In the genomic region with DNA sequence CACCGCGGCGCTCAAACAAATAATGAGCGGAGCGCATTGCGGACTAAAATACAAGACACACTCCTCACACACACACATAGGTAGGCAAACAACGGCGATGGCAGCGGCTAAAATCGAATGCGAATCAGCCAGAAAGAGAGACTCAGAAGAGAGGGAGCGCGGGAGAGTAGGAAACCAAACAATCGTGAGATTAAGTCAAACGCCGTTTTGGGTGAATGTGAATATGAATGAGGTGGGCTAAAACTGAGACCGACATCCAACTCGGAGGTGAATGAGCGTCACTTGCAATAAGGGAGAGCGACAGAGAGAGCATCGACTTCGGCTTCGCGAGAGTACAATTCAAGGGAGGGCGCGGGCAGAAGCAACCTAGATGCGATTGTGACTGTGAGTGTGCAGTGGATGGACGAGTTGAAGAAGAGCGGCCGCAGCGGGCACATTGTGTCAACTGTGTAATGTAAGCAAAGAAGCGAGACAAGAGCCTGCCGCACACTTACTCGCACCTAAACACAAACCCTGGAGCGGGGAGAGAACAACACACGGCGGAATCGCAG, we compare ENCODE assay signal across 6 fruit fly cellular contexts.
TF ChIP-seq lines count a peak whose summit lies in the region.

No protein-coding gene starts in this region.

- TF ChIP-seq CTCF in whole organism, embryonic (GFP tag; optimal IDR thresholded peaks at IDR 0.05; lab: Kevin White, UChicago): no peak

TF ChIP-seq in whole organism, 6 proteins besides CTCF, POLR2A, EP300 and RAD21:
- no peak for TF ChIP-seq CG8478 (optimal IDR thresholded peaks at IDR 0.05; lab: Kevin White, UChicago)
- peak in 1 of 2 experiments; percentile 76 for TF ChIP-seq EcR (GFP tag; optimal IDR thresholded peaks at IDR 0.05; lab: Kevin White, UChicago)
- peak; percentile 88 for TF ChIP-seq Dll (optimal IDR thresholded peaks at IDR 0.05; lab: Kevin White, UChicago)

TF ChIP-seq in whole organism, adult, 20 proteins besides CTCF, POLR2A, EP300 and RAD21:
- peak; percentile 48 for TF ChIP-seq CG7045 (GFP tag; optimal IDR thresholded peaks at IDR 0.05; lab: Kevin White, UChicago)
- TF ChIP-seq Mnt (GFP tag; optimal IDR thresholded peaks at IDR 0.05; lab: Kevin White, UChicago): peak; percentile 37
- TF ChIP-seq Crg-1 (GFP tag; optimal IDR thresholded peaks at IDR 0.05; lab: Kevin White, UChicago): peak; percentile 69
- TF ChIP-seq toe (GFP tag; optimal IDR thresholded peaks at IDR 0.05; lab: Kevin White, UChicago): no peak
- peak; percentile 36 for TF ChIP-seq bab1 (GFP tag; optimal IDR thresholded peaks at IDR 0.05; lab: Kevin White, UChicago)
- TF ChIP-seq tj (GFP tag; optimal IDR thresholded peaks at IDR 0.05; lab: Kevin White, UChicago): peak; percentile 32
- TF ChIP-seq cic (GFP tag; optimal IDR thresholded peaks at IDR 0.05; lab: Kevin White, UChicago): peak; percentile 83
- TF ChIP-seq CG7101 (tag; optimal IDR thresholded peaks at IDR 0.05; lab: Kevin White, UChicago): peak; percentile 20
- TF ChIP-seq kay (GFP tag; lab: Kevin White, UChicago; ENCODE audit: borderline replicate concordance): no peak
- TF ChIP-seq Hr96 (GFP tag; optimal IDR thresholded peaks at IDR 0.05; lab: Kevin White, UChicago): peak; percentile 42
- TF ChIP-seq CG12768 (GFP tag; optimal IDR thresholded peaks at IDR 0.05; lab: Kevin White, UChicago): peak; percentile 67
- peak; percentile 51 for TF ChIP-seq ovo (GFP tag; optimal IDR thresholded peaks at IDR 0.05; lab: Kevin White, UChicago)
- TF ChIP-seq Clk (GFP tag; optimal IDR thresholded peaks at IDR 0.05; lab: Kevin White, UChicago): no peak
- peak; percentile 41 for TF ChIP-seq pad (GFP tag; optimal IDR thresholded peaks at IDR 0.05; lab: Kevin White, UChicago)

TF ChIP-seq in whole organism, embryonic, 481 proteins besides CTCF, POLR2A, EP300 and RAD21 (continues in another document):
- TF ChIP-seq hb (GFP tag; IDR thresholded peaks at IDR 0.05; lab: Robert Waterston, UW; ENCODE audit: partially characterized antibody) (no peak), nom (GFP tag; optimal IDR thresholded peaks at IDR 0.05; lab: Kevin White, UChicago) (peak; percentile 46), Side (GFP tag; optimal IDR thresholded peaks at IDR 0.05; lab: Kevin White, UChicago) (peak; percentile 20), vfl (GFP tag; optimal IDR thresholded peaks at IDR 0.05; lab: Kevin White, UChicago) (no peak), salm (tag; optimal IDR thresholded peaks at IDR 0.05; lab: Kevin White, UChicago) (peak; percentile 33), twi (tag; optimal IDR thresholded peaks at IDR 0.05; lab: Kevin White, UChicago) (no peak), MBD-R2 (GFP tag; IDR thresholded peaks at IDR 0.05; lab: Robert Waterston, UW) (no peak), bab2 (GFP tag; optimal IDR thresholded peaks at IDR 0.05; lab: Kevin White, UChicago) (no peak), CG8765 (GFP tag; IDR thresholded peaks at IDR 0.05; lab: Robert Waterston, UW) (0 out of 2 replicates have a peak, but pooled peaks have one; percentile 11), YL-1 (GFP tag; optimal IDR thresholded peaks at IDR 0.05; lab: Kevin White, UChicago) (no peak), bbx (GFP tag; IDR thresholded peaks at IDR 0.05; lab: Robert Waterston, UW; ENCODE audit: partially characterized antibody) (peak; percentile 29; the same call in 1 of the 2 replicates), Taf1 (GFP tag; IDR thresholded peaks at IDR 0.05; lab: Robert Waterston, UW) (no peak), sug (tag; optimal IDR thresholded peaks at IDR 0.05; lab: Kevin White, UChicago) (peak; percentile 22), Neu2 (GFP tag; optimal IDR thresholded peaks at IDR 0.05; lab: Kevin White, UChicago; ENCODE audit: borderline replicate concordance) (no peak), CG9727 (GFP tag; optimal IDR thresholded peaks at IDR 0.05; lab: Kevin White, UChicago) (no peak), br (optimal IDR thresholded peaks at IDR 0.05; lab: Kevin White, UChicago) (no peak)

TF ChIP-seq in whole organism, prepupa, 60 proteins besides CTCF, POLR2A, EP300 and RAD21 (continues in another document):
- peak; percentile 52 for TF ChIP-seq dsx (GFP tag; optimal IDR thresholded peaks at IDR 0.05; lab: Kevin White, UChicago; ENCODE audit: poor library complexity, severe bottlenecking)
- peak; percentile 43 for TF ChIP-seq CG6276 (GFP tag; optimal IDR thresholded peaks at IDR 0.05; lab: Kevin White, UChicago)
- peak; percentile 23 for TF ChIP-seq CG16779 (tag; optimal IDR thresholded peaks at IDR 0.05; lab: Kevin White, UChicago)
- no peak for TF ChIP-seq fd59A (GFP tag; optimal IDR thresholded peaks at IDR 0.05; lab: Kevin White, UChicago)
- no peak for TF ChIP-seq CG34406 (GFP tag; optimal IDR thresholded peaks at IDR 0.05; lab: Kevin White, UChicago)
- TF ChIP-seq vri (GFP tag; optimal IDR thresholded peaks at IDR 0.05; lab: Kevin White, UChicago): no peak
- TF ChIP-seq CG6854 (GFP tag; optimal IDR thresholded peaks at IDR 0.05; lab: Kevin White, UChicago): peak; percentile 79
- TF ChIP-seq salr (GFP tag; optimal IDR thresholded peaks at IDR 0.05; lab: Kevin White, UChicago): no peak
- TF ChIP-seq Gug (GFP tag; IDR thresholded peaks at IDR 0.05; lab: Robert Waterston, UW): no peak
- TF ChIP-seq CG8632 (GFP tag; optimal IDR thresholded peaks at IDR 0.05; lab: Kevin White, UChicago): no peak
- TF ChIP-seq CG11902 (GFP tag; optimal IDR thresholded peaks at IDR 0.05; lab: Kevin White, UChicago): no peak
- TF ChIP-seq CG3919 (GFP tag; optimal IDR thresholded peaks at IDR 0.05; lab: Kevin White, UChicago): peak; percentile 38
- peak; percentile 39; the same call in 1 of the 3 replicates for TF ChIP-seq eg (GFP tag; IDR thresholded peaks at IDR 0.05; lab: Robert Waterston, UW)
- no peak for TF ChIP-seq Hr39 (GFP tag; optimal IDR thresholded peaks at IDR 0.05; lab: Kevin White, UChicago)
- TF ChIP-seq cyc (GFP tag; optimal IDR thresholded peaks at IDR 0.05; lab: Kevin White, UChicago): no peak
- TF ChIP-seq CG9139 (GFP tag; optimal IDR thresholded peaks at IDR 0.05; lab: Kevin White, UChicago): peak; percentile 57
- no peak for TF ChIP-seq Ets21C (GFP tag; optimal IDR thresholded peaks at IDR 0.05; lab: Kevin White, UChicago)
- TF ChIP-seq fd85E (GFP tag; optimal IDR thresholded peaks at IDR 0.05; lab: Kevin White, UChicago): no peak

TF ChIP-seq in whole organism, pupa, 21 proteins besides CTCF, POLR2A, EP300 and RAD21:
- TF ChIP-seq CG10348 (GFP tag; IDR thresholded peaks at IDR 0.05; lab: Robert Waterston, UW) (no peak), CG32121 (GFP tag; IDR thresholded peaks at IDR 0.05; lab: Robert Waterston, UW) (no peak), Ets98B (GFP tag; IDR thresholded peaks at IDR 0.05; lab: Robert Waterston, UW) (peak; percentile 34; the same call in 1 of the 2 replicates), CG8301 (tag; optimal IDR thresholded peaks at IDR 0.05; lab: Kevin White, UChicago) (no peak), CG13204 (GFP tag; optimal IDR thresholded peaks at IDR 0.05; lab: Kevin White, UChicago) (peak; percentile 75), D1 (tag; optimal IDR thresholded peaks at IDR 0.05; lab: Kevin White, UChicago) (no peak), CG8159 (tag; optimal IDR thresholded peaks at IDR 0.05; lab: Kevin White, UChicago) (no peak), CG12605 (GFP tag; IDR thresholded peaks at IDR 0.05; lab: Robert Waterston, UW) (peak; percentile 14; the same call in 1 of the 2 replicates), CG4496 (GFP tag; IDR thresholded peaks at IDR 0.05; lab: Robert Waterston, UW) (peak; percentile 66), CG14655 (GFP tag; optimal IDR thresholded peaks at IDR 0.05; lab: Kevin White, UChicago) (no peak), EcR (GFP tag; optimal IDR thresholded peaks at IDR 0.05; lab: Kevin White, UChicago) (peak; percentile 95), Snoo (tag; optimal IDR thresholded peaks at IDR 0.05; lab: Kevin White, UChicago) (no peak), Pif1A (GFP tag; optimal IDR thresholded peaks at IDR 0.05; lab: Kevin White, UChicago) (peak; percentile 34), Pif1B (GFP tag; optimal IDR thresholded peaks at IDR 0.05; lab: Kevin White, UChicago) (peak; percentile 21)

TF ChIP-seq in whole organism, wandering third instar larva, 38 proteins besides CTCF, POLR2A, EP300 and RAD21:
- TF ChIP-seq Sp1 (GFP tag; optimal IDR thresholded peaks at IDR 0.05; lab: Kevin White, UChicago) (peak; percentile 26), sage (GFP tag; optimal IDR thresholded peaks at IDR 0.05; lab: Kevin White, UChicago) (peak; percentile 36), CG9705 (GFP tag; optimal IDR thresholded peaks at IDR 0.05; lab: Kevin White, UChicago) (no peak), Dif (GFP tag; optimal IDR thresholded peaks at IDR 0.05; lab: Kevin White, UChicago; ENCODE audit: partially characterized antibody) (peak; percentile 84), rgr (GFP tag; optimal IDR thresholded peaks at IDR 0.05; lab: Kevin White, UChicago) (peak; percentile 16), Hr83 (GFP tag; optimal IDR thresholded peaks at IDR 0.05; lab: Kevin White, UChicago; ENCODE audit: poor library complexity, severe bottlenecking) (peak; percentile 60), h (GFP tag; optimal IDR thresholded peaks at IDR 0.05; lab: Kevin White, UChicago) (peak; percentile 50), br (GFP tag; optimal IDR thresholded peaks at IDR 0.05; lab: Kevin White, UChicago) (peak; percentile 13), foxo (GFP tag; optimal IDR thresholded peaks at IDR 0.05; lab: Kevin White, UChicago) (peak; percentile 3 to 76), GATAd (GFP tag; optimal IDR thresholded peaks at IDR 0.05; lab: Kevin White, UChicago) (no peak), sv (GFP tag; optimal IDR thresholded peaks at IDR 0.05; lab: Kevin White, UChicago) (no peak), Rel (GFP tag; optimal IDR thresholded peaks at IDR 0.05; lab: Kevin White, UChicago) (peak; percentile 64), Rel (tag; optimal IDR thresholded peaks at IDR 0.05; lab: Kevin White, UChicago) (peak; percentile 29), jim (GFP tag; optimal IDR thresholded peaks at IDR 0.05; lab: Kevin White, UChicago) (peak; percentile 52), Jra (GFP tag; optimal IDR thresholded peaks at IDR 0.05; lab: Kevin White, UChicago) (peak; percentile 56), psq (GFP tag; optimal IDR thresholded peaks at IDR 0.05; lab: Kevin White, UChicago) (peak; percentile 89), OdsH (GFP tag; optimal IDR thresholded peaks at IDR 0.05; lab: Kevin White, UChicago) (no peak), pan (optimal IDR thresholded peaks at IDR 0.05; lab: Kevin White, UChicago) (no peak), CG32264 (GFP tag; optimal IDR thresholded peaks at IDR 0.05; lab: Kevin White, UChicago) (peak; percentile 47), Hnf4 (GFP tag; optimal IDR thresholded peaks at IDR 0.05; lab: Kevin White, UChicago) (peak; percentile 40), fru (GFP tag; optimal IDR thresholded peaks at IDR 0.05; lab: Kevin White, UChicago) (peak; percentile 45), woc (GFP tag; optimal IDR thresholded peaks at IDR 0.05; lab: Kevin White, UChicago) (peak; percentile 13), dl (GFP tag; optimal IDR thresholded peaks at IDR 0.05; lab: Kevin White, UChicago; ENCODE audit: insufficient read depth in 1 of 2, partially characterized antibody in 2 of 2) (peak; percentile 82 to 86), brk (GFP tag; optimal IDR thresholded peaks at IDR 0.05; lab: Kevin White, UChicago) (no peak), Vsx2 (GFP tag; optimal IDR thresholded peaks at IDR 0.05; lab: Kevin White, UChicago; ENCODE audit: partially characterized antibody) (peak; percentile 29)
